Fruit fly (Drosophila melanogaster) whole organism, pupa: ENCODE data around the gene CG11470.

ENCODE experiments used
- CG12605 ChIP-seq: fragments of 200-800 bp; sonication (Bioruptor generic); IDR thresholded peaks from 2 replicates; pipeline ENCODE4 v1.3.6; 2022; ENCODE audit warnings: missing biosample characterization, missing genetic modification characterization
- CG13204 ChIP-seq: fragments of 200-800 bp; sonication (Bioruptor generic); optimal IDR thresholded peaks from 2 replicates; lab custom pipeline; 2018; ENCODE audit warnings: missing biosample characterization, mild to moderate bottlenecking, missing genetic modification characterization, moderate library complexity
- CG32121 ChIP-seq: fragments of 200-800 bp; sonication (Bioruptor generic); IDR thresholded peaks from 2 replicates; pipeline ENCODE4 v1.3.6; 2022; ENCODE audit warnings: missing biosample characterization, missing genetic modification characterization
- CG4496 ChIP-seq: fragments of 200-800 bp; sonication (Bioruptor generic); IDR thresholded peaks from 3 replicates; pipeline ENCODE4 v1.3.6; 2022; ENCODE audit warnings: missing biosample characterization, missing genetic modification characterization
- CG8159 ChIP-seq: fragments of 200-800 bp; sonication (Bioruptor generic); optimal IDR thresholded peaks from 3 replicates; lab custom pipeline; 2018; ENCODE audit warnings: missing biosample characterization, mild to moderate bottlenecking, missing genetic modification characterization, moderate library complexity
- CG8301 ChIP-seq: fragments of 200-800 bp; sonication (Bioruptor generic); optimal IDR thresholded peaks from 2 replicates; lab custom pipeline; 2018; ENCODE audit warnings: missing biosample characterization, mild to moderate bottlenecking, missing genetic modification characterization
- CG9948 ChIP-seq: fragments of 200-800 bp; sonication (Bioruptor generic); optimal IDR thresholded peaks from 2 replicates; lab custom pipeline; 2018; ENCODE audit warnings: missing biosample characterization, mild to moderate bottlenecking, missing genetic modification characterization, moderate library complexity
- EcR ChIP-seq: fragments of 200-800 bp; sonication (Bioruptor generic); optimal IDR thresholded peaks from 3 replicates; lab custom pipeline; 2019; ENCODE audit warnings: missing biosample characterization, missing genetic modification characterization, mild to moderate bottlenecking, moderate library complexity, missing genetic modification reagents
- Ets98B ChIP-seq: fragments of 200-800 bp; sonication (Bioruptor generic); IDR thresholded peaks from 2 replicates; pipeline ENCODE4 v1.3.6; 2022; ENCODE audit warnings: missing biosample characterization, missing genetic modification characterization
- rn ChIP-seq: fragments of 200-800 bp; sonication (Bioruptor generic); IDR thresholded peaks from 2 replicates; pipeline ENCODE4 v1.3.6; 2022; ENCODE audit warnings: missing biosample characterization, missing genetic modification characterization

- TF ChIP-seq rn: no peak
- no peak for TF ChIP-seq CG32121 (GFP tag; lab: Robert Waterston, UW)
- no peak for TF ChIP-seq CG9948 (tag; lab: Kevin White, UChicago)
- TF ChIP-seq CG13204: no peak
- no peak for TF ChIP-seq CG8159
- no peak for TF ChIP-seq EcR
- TF ChIP-seq CG12605 (GFP tag; lab: Robert Waterston, UW): no peak
- no peak for TF ChIP-seq CG4496
- no peak for TF ChIP-seq CG8301 (tag; lab: Kevin White, UChicago)
- TF ChIP-seq Ets98B: no peak
Observed at dm6 chr3R:29548751-29549150, 40.8 kb downstream of the CG11470 start.
